Worm (Caenorhabditis elegans): ENCODE measurements around the gene spp-28.

- TF ChIP-seq him-1 (tag; optimal IDR thresholded peaks at IDR 0.05) (no peak), W03F9.2 (tag; optimal IDR thresholded peaks at IDR 0.05) (no peak)
These were observed 23.4 kb downstream of the spp-28 start, which contains the start of gene rnf-5 for ce11 chrIII:4166745-4167144.

Measured in whole organism, L4/young adult.